Fruit fly (Drosophila melanogaster) whole organism, prepupa: ENCODE data around the gene CG43678.

Experiments
- Blimp-1 ChIP-seq: fragments of 200-800 bp; sonication (Bioruptor generic); optimal IDR thresholded peaks from 3 replicates; lab custom pipeline; 2017; ENCODE audit warnings: missing biosample characterization, missing genetic modification characterization, mild to moderate bottlenecking, moderate library complexity, missing genetic modification reagents
- CG10669 ChIP-seq: fragments of 200-800 bp; sonication (Bioruptor generic); optimal IDR thresholded peaks from 3 replicates; lab custom pipeline; 2018; ENCODE audit warnings: missing biosample characterization, mild to moderate bottlenecking, missing genetic modification characterization, moderate library complexity
- CG15336 ChIP-seq: fragments of 200-800 bp; sonication (Bioruptor generic); IDR thresholded peaks from 2 replicates; pipeline ENCODE4 v1.3.6; 2022; ENCODE audit warnings: missing biosample characterization, missing genetic modification characterization
- CG1621 ChIP-seq: fragments of 200-800 bp; sonication (Bioruptor generic); optimal IDR thresholded peaks from 3 replicates; lab custom pipeline; 2018; ENCODE audit warnings: missing biosample characterization, mild to moderate bottlenecking, missing genetic modification characterization
- CG16779 ChIP-seq: fragments of 200-800 bp; sonication (Bioruptor generic); optimal IDR thresholded peaks from 3 replicates; lab custom pipeline; 2017; ENCODE audit warnings: missing biosample characterization, mild to moderate bottlenecking, missing genetic modification characterization
- CG3032 ChIP-seq: fragments of 200-800 bp; optimal IDR thresholded peaks from 2 replicates; lab custom pipeline; 2019; ENCODE audit warnings: missing biosample characterization, mild to moderate bottlenecking, missing genetic modification characterization, moderate library complexity
- CG34406 ChIP-seq: fragments of 200-800 bp; sonication (Bioruptor generic); optimal IDR thresholded peaks from 3 replicates; lab custom pipeline; 2016; ENCODE audit warnings: missing biosample characterization, missing genetic modification characterization
- CG3919 ChIP-seq: fragments of 200-800 bp; sonication (Bioruptor generic); optimal IDR thresholded peaks from 3 replicates; lab custom pipeline; 2016; ENCODE audit warnings: missing biosample characterization, missing genetic modification characterization
- CG4318 ChIP-seq: fragments of 200-800 bp; sonication (Bioruptor generic); optimal IDR thresholded peaks from 3 replicates; lab custom pipeline; 2017; ENCODE audit warnings: missing biosample characterization, mild to moderate bottlenecking, missing genetic modification characterization
- CG6276 ChIP-seq: fragments of 200-800 bp; sonication (Bioruptor generic); optimal IDR thresholded peaks from 2 replicates; lab custom pipeline; 2017; ENCODE audit warnings: missing biosample characterization, mild to moderate bottlenecking, missing genetic modification characterization
- CG6854 ChIP-seq: fragments of 200-800 bp; sonication (Bioruptor generic); optimal IDR thresholded peaks from 2 replicates; lab custom pipeline; 2017; ENCODE audit warnings: missing biosample characterization, mild to moderate bottlenecking, missing genetic modification characterization
- CG7368 ChIP-seq: fragments of 200-800 bp; sonication (Bioruptor generic); optimal IDR thresholded peaks from 3 replicates; lab custom pipeline; 2016; ENCODE audit warnings: missing biosample characterization, missing genetic modification characterization
- CG8119 ChIP-seq: fragments of 200-800 bp; sonication (Bioruptor generic); IDR thresholded peaks from 3 replicates; pipeline ENCODE4 v1.3.6; 2022; ENCODE audit warnings: missing biosample characterization, missing genetic modification characterization
- CG8632 ChIP-seq: fragments of 200-800 bp; sonication (Bioruptor generic); optimal IDR thresholded peaks from 3 replicates; lab custom pipeline; 2016; ENCODE audit warnings: missing biosample characterization, missing genetic modification characterization
- CG9139 ChIP-seq: fragments of 200-800 bp; sonication (Bioruptor generic); optimal IDR thresholded peaks from 3 replicates; lab custom pipeline; 2017; ENCODE audit warnings: missing biosample characterization, mild to moderate bottlenecking, missing genetic modification characterization
- Eip78C ChIP-seq: fragments of 200-800 bp; sonication (Bioruptor generic); peaks from one replicate; lab custom pipeline; 2016; ENCODE audit warnings: missing biosample characterization, missing genetic modification characterization
- Eip93F ChIP-seq: fragments of 200-800 bp; sonication (Bioruptor generic); optimal IDR thresholded peaks from 2 replicates; lab custom pipeline; 2016; ENCODE audit warnings: missing biosample characterization, mild to moderate bottlenecking, missing genetic modification characterization
- Gug ChIP-seq: fragments of 200-800 bp; sonication (Bioruptor generic); IDR thresholded peaks from 2 replicates; pipeline ENCODE4 v1.3.6; 2022; ENCODE audit warnings: missing biosample characterization, missing genetic modification characterization
- Hr38 ChIP-seq: sonication (Bioruptor generic); optimal IDR thresholded peaks from 2 replicates; lab custom pipeline; 2016; ENCODE audit warnings: missing biosample characterization, missing genetic modification characterization
- Hr4 ChIP-seq: fragments of 200-800 bp; sonication (Bioruptor generic); optimal IDR thresholded peaks from 3 replicates; lab custom pipeline; 2016; ENCODE audit warnings: missing biosample characterization, missing genetic modification characterization
- Lpt ChIP-seq: fragments of 200-800 bp; sonication (Bioruptor generic); optimal IDR thresholded peaks from 3 replicates; lab custom pipeline; 2016; ENCODE audit warnings: missing biosample characterization, missing genetic modification characterization
- Sox102F ChIP-seq: fragments of 200-800 bp; sonication (Bioruptor generic); optimal IDR thresholded peaks from 2 replicates; lab custom pipeline; 2016; ENCODE audit warnings: missing biosample characterization, mild to moderate bottlenecking, missing genetic modification characterization
- acj6 ChIP-seq: fragments of 200-800 bp; sonication (Bioruptor generic); optimal IDR thresholded peaks from 3 replicates; lab custom pipeline; 2016; ENCODE audit warnings: missing biosample characterization, missing genetic modification characterization
- cyc ChIP-seq: fragments of 200-800 bp; sonication (Bioruptor generic); optimal IDR thresholded peaks from 3 replicates; lab custom pipeline; 2016; ENCODE audit warnings: missing biosample characterization, missing genetic modification characterization
- dac ChIP-seq: fragments of 200-800 bp; sonication (Bioruptor generic); optimal IDR thresholded peaks from 2 replicates; lab custom pipeline; 2017; ENCODE audit warnings: missing biosample characterization, mild to moderate bottlenecking, missing genetic modification characterization
- dsx ChIP-seq: fragments of 200-800 bp; optimal IDR thresholded peaks from 3 replicates; lab custom pipeline; 2019; ENCODE audit warnings: missing biosample characterization, mild to moderate bottlenecking, missing genetic modification characterization, moderate library complexity; ENCODE audit not compliant: poor library complexity, severe bottlenecking
- esn ChIP-seq: fragments of 200-800 bp; sonication (Bioruptor generic); optimal IDR thresholded peaks from 2 replicates; lab custom pipeline; 2016; ENCODE audit warnings: missing biosample characterization, mild to moderate bottlenecking, missing genetic modification characterization, moderate library complexity
- fkh ChIP-seq: fragments of 200-800 bp; sonication (Bioruptor generic); optimal IDR thresholded peaks from 3 replicates; lab custom pipeline; 2017; ENCODE audit warnings: missing biosample characterization, mild to moderate bottlenecking, missing genetic modification characterization, moderate library complexity
- lz ChIP-seq: fragments of 200-800 bp; sonication (Bioruptor generic); optimal IDR thresholded peaks from 3 replicates; lab custom pipeline; 2016; ENCODE audit warnings: missing biosample characterization, missing genetic modification characterization
- net ChIP-seq: fragments of 200-800 bp; sonication (Bioruptor generic); optimal IDR thresholded peaks from 3 replicates; lab custom pipeline; 2016; ENCODE audit warnings: missing biosample characterization, missing genetic modification characterization
- pdm3 ChIP-seq: fragments of 200-800 bp; sonication (Bioruptor generic); optimal IDR thresholded peaks from 3 replicates; lab custom pipeline; 2016; ENCODE audit warnings: missing biosample characterization, missing genetic modification characterization
- salr ChIP-seq, 2 experiments: fragments of 200-800 bp; sonication (Bioruptor generic); optimal IDR thresholded peaks; 3 replicates each; lab custom pipeline; 2016 to 2018; ENCODE audit warnings: missing biosample characterization in 2 of 2, missing genetic modification characterization in 2 of 2, mild to moderate bottlenecking in 1 of 2
- ss ChIP-seq, 2 experiments: fragments of 200-800 bp; sonication (Bioruptor generic); optimal IDR thresholded peaks; 2 replicates in 1 of 2; 3 replicates in 1 of 2; lab custom pipeline; 2017 to 2018; ENCODE audit warnings: mild to moderate bottlenecking in 2 of 2, missing biosample characterization in 2 of 2, missing genetic modification characterization in 2 of 2, moderate library complexity in 1 of 2
- topi ChIP-seq: fragments of 200-800 bp; sonication (Bioruptor generic); optimal IDR thresholded peaks from 3 replicates; lab custom pipeline; 2016; ENCODE audit warnings: missing biosample characterization, missing genetic modification characterization
- vri ChIP-seq: fragments of 200-800 bp; sonication (Bioruptor generic); optimal IDR thresholded peaks from 3 replicates; lab custom pipeline; 2016; ENCODE audit warnings: missing biosample characterization, mild to moderate bottlenecking, missing genetic modification characterization

The CG43678 gene

dm6 chr3L:15072149-15072548 lies 22.9 kb upstream of the CG43678 start:
- TF ChIP-seq CG9139 (GFP tag; lab: Kevin White, UChicago) (no peak), CG4318 (GFP tag; lab: Kevin White, UChicago) (no peak), Gug (no peak), dsx (GFP tag; lab: Kevin White, UChicago) (no peak)

dm6 chr3L:15064877-15065276 lies 15.6 kb upstream of the CG43678 start, which contains the start of gene Sytbeta:
Gene Sytbeta (minus strand): TSS chr3L:15064977.
- TF ChIP-seq Hr38 (GFP tag; lab: Kevin White, UChicago) (no peak), CG8632 (GFP tag; lab: Kevin White, UChicago) (no peak), CG6276 (GFP tag; lab: Kevin White, UChicago) (no peak), lz (GFP tag; lab: Kevin White, UChicago) (no peak), esn (no peak), Hr4 (GFP tag; lab: Kevin White, UChicago) (no peak), CG10669 (GFP tag; lab: Kevin White, UChicago) (no peak), CG16779 (tag; lab: Kevin White, UChicago) (no peak), dac (no peak), cyc (GFP tag; lab: Kevin White, UChicago) (no peak), net (GFP tag; lab: Kevin White, UChicago) (no peak), topi (GFP tag; lab: Kevin White, UChicago) (no peak)

- TF ChIP-seq CG8632 (GFP tag; lab: Kevin White, UChicago), result no peak
- no peak for TF ChIP-seq ss (GFP tag; optimal IDR thresholded peaks at IDR 0.05; lab: Kevin White, UChicago)
- TF ChIP-seq net (GFP tag; lab: Kevin White, UChicago), result no peak
- no peak for TF ChIP-seq CG34406 (GFP tag; lab: Kevin White, UChicago)
- TF ChIP-seq Sox102F (GFP tag; lab: Kevin White, UChicago), result no peak
- TF ChIP-seq CG8119 (GFP tag; lab: Robert Waterston, UW), result no peak
- no peak for TF ChIP-seq CG15336 (GFP tag; lab: Robert Waterston, UW)
- TF ChIP-seq salr (GFP tag; optimal IDR thresholded peaks at IDR 0.05; lab: Kevin White, UChicago), result no peak
- no peak for TF ChIP-seq Blimp-1 (GFP tag; lab: Kevin White, UChicago)
- TF ChIP-seq CG7368 (GFP tag; lab: Kevin White, UChicago), result no peak
- TF ChIP-seq Eip93F (GFP tag; lab: Kevin White, UChicago), result no peak
- no peak for TF ChIP-seq Eip78C (GFP tag; lab: Kevin White, UChicago)
Observed at dm6 chr3L:15061605-15062004, 12.3 kb upstream of the CG43678 start, which contains the start of gene CG13460. Gene CG13460 (minus strand): TSS chr3L:15061705.

dm6 chr3L:15054477-15054876 lies 5.2 kb upstream of the CG43678 start, which contains the start of gene EAChm:
Gene EAChm (plus strand): TSS chr3L:15054777.
- TF ChIP-seq CG1621 (no peak), CG6854 (GFP tag; lab: Kevin White, UChicago) (no peak), acj6 (GFP tag; lab: Kevin White, UChicago) (no peak), vri (GFP tag; lab: Kevin White, UChicago) (no peak), CG3032 (tag; lab: Kevin White, UChicago) (no peak), Eip93F (GFP tag; lab: Kevin White, UChicago) (no peak), pdm3 (GFP tag; lab: Kevin White, UChicago) (no peak), Lpt (GFP tag; lab: Kevin White, UChicago) (no peak), CG3919 (GFP tag; lab: Kevin White, UChicago) (no peak)

- no peak for TF ChIP-seq Eip93F (GFP tag; lab: Kevin White, UChicago)
- TF ChIP-seq fkh (GFP tag; lab: Kevin White, UChicago), result peak; percentile 62
Observed at dm6 chr3L:15054035-15054434, 4.7 kb upstream of the CG43678 start, which contains the start of gene CG18649. Gene CG18649 (minus strand): TSS chr3L:15054135.
